Worm (Caenorhabditis elegans) whole organism, L4 larva: ENCODE data around the gene C17H11.2.

ENCODE experiments used
- R02D3.7 ChIP-seq: fragments of 150-350 bp; sonication (generic microtip); optimal IDR thresholded peaks from 3 replicates; lab custom pipeline; 2014; ENCODE audit warnings: missing biosample characterization, missing genetic modification characterization
- aly-2 ChIP-seq: sonication (generic microtip); optimal IDR thresholded peaks from 2 replicates; lab custom pipeline; 2018; ENCODE audit warnings: missing biosample characterization, missing genetic modification characterization
- ama-1 ChIP-seq: fragments of 150-350 bp; optimal IDR thresholded peaks from 2 replicates; lab custom pipeline; 2014; ENCODE audit warnings: inconsistent platforms, mixed read lengths
- ceh-44 ChIP-seq: fragments of 200-800 bp; sonication (Bioruptor generic); IDR thresholded peaks from 2 replicates; pipeline ENCODE4 v1.3.6; 2022; ENCODE audit warnings: missing genetic modification reagents, missing genetic modification characterization, missing compliant biosample characterization
- hlh-30 ChIP-seq: sonication (generic microtip); optimal IDR thresholded peaks from 2 replicates; lab custom pipeline; 2017; ENCODE audit warnings: antibody characterized with exemption, mild to moderate bottlenecking, missing genetic modification characterization, missing compliant biosample characterization; ENCODE audit not compliant: insufficient read depth
- nhr-25 ChIP-seq: sonication (generic microtip); optimal IDR thresholded peaks from 2 replicates; lab custom pipeline; 2017; ENCODE audit warnings: missing genetic modification characterization, mild to moderate bottlenecking, missing compliant biosample characterization, antibody characterized with exemption, moderate library complexity, borderline replicate concordance; ENCODE audit not compliant: insufficient read depth
- nhr-42 ChIP-seq: fragments of 200-800 bp; sonication (Bioruptor generic); IDR thresholded peaks from 2 replicates; pipeline ENCODE4 v1.3.6; 2022; ENCODE audit warnings: missing genetic modification characterization, missing compliant biosample characterization
- nhr-77 ChIP-seq: fragments of 150-350 bp; optimal IDR thresholded peaks from 2 replicates; lab custom pipeline; 2014; ENCODE audit warnings: missing biosample characterization, missing genetic modification characterization
- spr-3 ChIP-seq: fragments of 200-800 bp; sonication (Bioruptor generic); optimal IDR thresholded peaks from 2 replicates; lab custom pipeline; 2018; ENCODE audit warnings: mild to moderate bottlenecking, missing genetic modification characterization, missing compliant biosample characterization

- TF ChIP-seq ama-1 (lab: Kevin White, UChicago): no peak
- TF ChIP-seq nhr-42 (GFP tag; lab: Robert Waterston, UW): no peak
- no peak for TF ChIP-seq spr-3 (GFP tag; lab: Kevin White, UChicago)
- no peak for TF ChIP-seq aly-2 (tag; lab: Kevin White, UChicago)
- no peak for TF ChIP-seq ceh-44 (GFP tag; lab: Robert Waterston, UW)
- no peak for TF ChIP-seq R02D3.7 (tag; lab: Kevin White, UChicago)
- TF ChIP-seq nhr-25 (tag; lab: Kevin White, UChicago): no peak
- TF ChIP-seq nhr-77 (tag; lab: Kevin White, UChicago): no peak
- TF ChIP-seq hlh-30 (tag; lab: Kevin White, UChicago): no peak
Measured at ce11 chrX:8123194-8123593, 46.5 kb upstream of the C17H11.2 start, which contains the start of gene C02B8.12.
